Fruit fly (Drosophila melanogaster): ENCODE data around the gene Cdk1.
A peak's percentile ranks its signal among the peaks of the same experiment; 100 is the strongest.

- TF ChIP-seq CG8478 (optimal IDR thresholded peaks at IDR 0.05) (no peak), CTCF (optimal IDR thresholded peaks at IDR 0.05) (peak in 1 of 2 experiments; percentile 51)
Measured at dm6 chr2L:10387869-10388726, 2.0 kb upstream of the Cdk1 start, which contains the start of gene da.
